Worm (Caenorhabditis elegans): ENCODE measurements around the gene rpia-1.

rpia-1 gene

DNA sequence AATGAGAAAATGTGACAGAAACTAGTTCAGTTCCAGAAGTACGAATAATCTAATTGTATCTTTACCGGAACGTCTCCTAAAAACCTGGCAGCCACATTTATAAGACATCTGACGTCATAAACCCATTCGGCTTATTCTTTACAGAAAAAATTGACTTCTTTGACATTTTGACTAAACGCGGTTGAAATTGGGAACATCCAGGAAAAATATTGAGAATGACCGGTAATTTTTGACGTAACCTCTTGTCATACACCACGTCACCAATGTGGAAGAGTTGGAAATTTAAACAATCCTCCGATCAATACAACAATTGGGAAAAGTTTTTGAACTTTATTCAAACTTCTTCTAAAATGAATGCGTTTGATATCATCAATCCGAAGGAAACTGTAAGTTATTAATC lies 31.9 kb upstream of the rpia-1 start, which contains the start of gene ZK418.2:
Gene ZK418.2 (plus strand): TSS at position 301 of the 400 bp plus-strand sequence.
- TF ChIP-seq C08G9.2 (tag; optimal IDR thresholded peaks at IDR 0.05) (no peak), ahr-1 (tag; optimal IDR thresholded peaks at IDR 0.05) (no peak), odd-2 (tag; optimal IDR thresholded peaks at IDR 0.05) (no peak)

DNA sequence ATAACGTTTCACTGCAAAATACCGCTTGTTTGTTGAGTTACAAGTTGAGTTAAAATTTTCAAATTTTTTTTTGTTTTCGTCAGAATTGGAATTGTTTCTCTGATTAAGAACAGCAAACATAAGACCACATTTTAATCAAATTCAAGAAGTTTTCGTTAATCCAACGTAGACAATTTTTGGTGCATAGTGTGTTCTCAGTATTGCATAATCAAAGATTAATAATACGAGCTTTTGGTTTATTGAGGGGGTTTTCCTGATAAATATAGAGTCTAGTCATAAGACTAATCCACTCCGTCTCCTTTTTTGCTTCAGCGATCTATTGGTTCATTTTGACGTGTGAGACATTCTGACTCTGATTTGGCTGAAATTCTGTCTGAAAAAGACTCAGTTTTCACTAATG lies 27.8 kb upstream of the rpia-1 start, which contains the start of gene nhr-9:
Gene nhr-9 (plus strand): TSS at position 307 of the 400 bp plus-strand sequence.
- no peak for TF ChIP-seq dve-1 (tag; optimal IDR thresholded peaks at IDR 0.05)
- TF ChIP-seq fkh-10 (GFP tag; optimal IDR thresholded peaks at IDR 0.05): no peak
- no peak for TF ChIP-seq ttx-3 (tag; optimal IDR thresholded peaks at IDR 0.05)
- no peak for TF ChIP-seq pha-2 (tag; optimal IDR thresholded peaks at IDR 0.05)

DNA sequence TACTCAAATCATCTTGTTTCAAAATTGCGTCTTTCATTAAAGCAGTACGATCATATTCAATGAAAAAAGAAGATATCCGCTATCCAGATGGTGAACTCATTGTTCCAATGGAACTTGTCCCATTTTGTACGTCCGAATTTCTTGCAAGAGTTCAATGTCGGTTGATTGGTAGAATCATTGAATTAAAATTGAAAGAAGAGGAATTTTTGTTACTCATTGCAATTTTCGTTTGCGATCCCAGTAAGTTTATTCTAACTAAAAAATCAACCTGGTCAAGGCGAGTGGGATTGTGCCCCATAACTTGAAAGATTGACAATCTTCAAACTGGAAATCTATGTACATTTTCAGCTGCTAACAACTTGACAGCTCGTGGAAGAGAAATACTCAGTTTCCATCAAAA lies 26.4 kb upstream of the rpia-1 start:
- no peak for TF ChIP-seq dmd-4 (tag; optimal IDR thresholded peaks at IDR 0.05; ENCODE audit: borderline replicate concordance)
- TF ChIP-seq ceh-14 (tag; optimal IDR thresholded peaks at IDR 0.05): no peak
- no peak for TF ChIP-seq hlh-30 (tag; optimal IDR thresholded peaks at IDR 0.05; ENCODE audit: insufficient read depth)
- no peak for TF ChIP-seq sdc-2 (tag; optimal IDR thresholded peaks at IDR 0.05)
- no peak for TF ChIP-seq dve-1 (tag; optimal IDR thresholded peaks at IDR 0.05)
- no peak for TF ChIP-seq eyg-1 (tag; optimal IDR thresholded peaks at IDR 0.05)
- TF ChIP-seq ceh-24 (tag; optimal IDR thresholded peaks at IDR 0.05): no peak
- TF ChIP-seq ceh-22 (tag; optimal IDR thresholded peaks at IDR 0.05): no peak
- TF ChIP-seq odd-2 (tag; optimal IDR thresholded peaks at IDR 0.05): no peak
- no peak for TF ChIP-seq tbx-7 (tag; optimal IDR thresholded peaks at IDR 0.05)
- no peak for TF ChIP-seq che-1 (tag; optimal IDR thresholded peaks at IDR 0.05)
- no peak for TF ChIP-seq ceh-9 (tag; optimal IDR thresholded peaks at IDR 0.05)
- no peak for TF ChIP-seq nhr-11 (tag; optimal IDR thresholded peaks at IDR 0.05)
- TF ChIP-seq ceh-30 (tag; optimal IDR thresholded peaks at IDR 0.05): no peak
- TF ChIP-seq hlh-6 (tag; optimal IDR thresholded peaks at IDR 0.05): no peak
- TF ChIP-seq C38D4.7 (GFP tag; optimal IDR thresholded peaks at IDR 0.05): no peak
- TF ChIP-seq tbx-2 (tag; optimal IDR thresholded peaks at IDR 0.05): no peak
- TF ChIP-seq C08G9.2 (tag; optimal IDR thresholded peaks at IDR 0.05): no peak

DNA sequence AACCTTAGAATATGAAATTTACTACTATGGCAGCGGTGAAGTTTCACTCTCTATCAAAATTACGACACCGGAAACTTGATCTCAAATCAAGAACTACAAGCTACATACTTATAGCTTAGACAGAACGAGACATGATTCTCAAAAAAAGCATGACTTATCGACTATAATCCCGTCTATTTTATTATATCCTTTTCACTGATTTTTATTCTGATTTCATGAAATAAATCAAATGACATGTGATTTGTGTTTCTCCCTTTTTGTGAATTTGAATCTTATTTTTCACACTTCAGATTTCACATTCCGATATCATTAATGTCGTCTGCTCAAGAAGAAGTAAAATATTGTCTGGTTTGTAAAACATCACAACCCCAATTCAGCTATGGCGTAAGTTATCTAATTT lies 22.9 kb upstream of the rpia-1 start, which contains the start of gene ZK418.11:
Gene ZK418.11 (plus strand): TSS at position 289 of the 400 bp plus-strand sequence.
- no peak for TF ChIP-seq gmeb-2 (tag; optimal IDR thresholded peaks at IDR 0.05)

DNA sequence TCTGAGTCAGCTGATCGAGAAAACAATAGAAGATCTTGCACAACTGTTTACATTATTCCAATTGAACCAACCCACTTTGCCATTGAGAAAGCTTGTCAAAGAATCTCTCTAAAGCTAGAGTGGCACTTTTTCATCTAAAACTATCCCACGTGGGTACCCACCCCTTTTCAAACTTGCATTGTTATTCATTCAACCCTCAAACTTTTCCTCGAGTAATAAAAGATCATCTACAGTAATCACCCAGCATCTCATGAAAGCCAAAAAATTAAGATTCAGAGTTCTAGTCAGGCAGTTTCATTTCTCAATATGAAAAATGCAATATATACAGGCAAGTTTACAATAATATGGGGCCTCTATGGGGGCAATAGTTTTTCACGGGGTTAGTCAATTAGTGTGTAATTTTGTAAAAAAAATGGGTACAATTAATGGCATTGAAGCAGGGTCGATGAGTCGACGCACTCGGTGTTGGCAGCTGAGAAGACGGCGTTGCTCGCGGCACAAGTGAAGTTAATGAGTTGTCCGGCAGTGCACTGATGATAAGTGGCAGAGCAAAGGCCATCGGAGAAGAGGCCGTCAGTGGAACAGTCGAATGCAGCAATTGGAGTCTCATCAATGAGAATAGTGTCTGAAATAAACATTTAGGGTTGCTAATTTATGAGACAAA lies 21.0 kb upstream of the rpia-1 start:
- TF ChIP-seq madf-2 (tag; optimal IDR thresholded peaks at IDR 0.05) (no peak), ceh-24 (tag; optimal IDR thresholded peaks at IDR 0.05) (no peak), rnt-1 (tag; optimal IDR thresholded peaks at IDR 0.05) (no peak)

DNA sequence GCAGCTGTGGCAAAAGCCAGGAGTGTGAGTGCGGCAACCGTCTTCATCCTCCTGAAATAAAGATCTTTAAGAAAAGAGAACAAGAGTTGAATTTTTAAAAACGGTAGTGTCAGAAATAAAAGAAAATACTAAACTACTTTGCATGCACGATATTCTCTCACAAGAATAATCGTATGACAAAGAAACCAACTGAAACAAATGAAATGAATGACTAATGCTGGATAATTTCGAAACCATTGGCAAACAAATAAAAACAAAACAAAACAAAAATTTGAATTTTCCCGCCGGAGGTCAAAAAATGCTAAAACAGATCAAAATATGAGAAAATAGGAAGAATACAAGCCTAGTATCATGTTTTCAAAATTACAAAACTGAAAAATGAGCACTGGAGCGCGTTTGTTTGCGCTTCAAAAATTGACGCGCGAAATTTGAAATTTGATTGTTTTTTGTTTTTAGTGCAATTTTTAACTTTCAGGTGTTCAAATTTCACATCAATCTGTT lies 18.9 kb upstream of the rpia-1 start, which contains the start of gene cpg-2:
Gene cpg-2 (minus strand): TSS at position 51 of the 501 bp plus-strand sequence.
- no peak for TF ChIP-seq ceh-34 (tag; optimal IDR thresholded peaks at IDR 0.05)
- TF ChIP-seq pha-4 (tag; optimal IDR thresholded peaks at IDR 0.05): no peak
- TF ChIP-seq syd-9 (tag; optimal IDR thresholded peaks at IDR 0.05): no peak
- no peak for TF ChIP-seq ceh-14 (tag; optimal IDR thresholded peaks at IDR 0.05)
- TF ChIP-seq unc-86 (tag; optimal IDR thresholded peaks at IDR 0.05): no peak
- TF ChIP-seq nfya-1 (tag; optimal IDR thresholded peaks at IDR 0.05): no peak
- no peak for TF ChIP-seq hlh-8 (tag; optimal IDR thresholded peaks at IDR 0.05)
- no peak for TF ChIP-seq hlh-6 (tag; optimal IDR thresholded peaks at IDR 0.05)
- no peak for TF ChIP-seq elt-2 (tag; optimal IDR thresholded peaks at IDR 0.05)
- no peak for TF ChIP-seq unc-42 (tag; optimal IDR thresholded peaks at IDR 0.05)
- no peak for TF ChIP-seq sox-4 (tag; optimal IDR thresholded peaks at IDR 0.05)
- no peak for TF ChIP-seq ceh-6 (GFP tag; optimal IDR thresholded peaks at IDR 0.05)
- TF ChIP-seq ceh-9 (tag; optimal IDR thresholded peaks at IDR 0.05): no peak
- TF ChIP-seq lim-6 (tag; optimal IDR thresholded peaks at IDR 0.05): no peak
- TF ChIP-seq unc-3 (GFP tag; conservative IDR thresholded peaks at IDR 0.05): no peak
- TF ChIP-seq unc-3 (tag; optimal IDR thresholded peaks at IDR 0.05): no peak
- no peak for TF ChIP-seq nhr-232 (tag; optimal IDR thresholded peaks at IDR 0.05)

All from whole organism, late embryonic.